Fruit fly (Drosophila melanogaster) S2 (cell line): Measurements from ENCODE around the gene Mettl2.

ENCODE experiments used
- CG8478 ChIP-seq: fragments of >200 bp; optimal IDR thresholded peaks from 2 replicates; lab custom pipeline; 2018
- CTCF ChIP-seq, 2 experiments: fragments of >200 bp; optimal IDR thresholded peaks; 2 replicates each; lab custom pipeline; 2018

dm6 chr3L:1590194-1590593 is 48.8 kb downstream of the Mettl2 start:
- TF ChIP-seq CTCF (optimal IDR thresholded peaks at IDR 0.05; lab: Kevin White, UChicago) (no peak), CG8478 (lab: Kevin White, UChicago) (no peak)
